Worm (Caenorhabditis elegans) whole organism, L4/young adult: ENCODE data around the gene K03A11.1.

Experiments
- W03F9.2 ChIP-seq: fragments of 150-350 bp; optimal IDR thresholded peaks from 2 replicates; lab custom pipeline; 2014; ENCODE audit warnings: missing biosample characterization, missing genetic modification characterization
- him-1 ChIP-seq: sonication (generic microtip); optimal IDR thresholded peaks from 2 replicates; lab custom pipeline; 2016; ENCODE audit warnings: missing genotype, missing genetic modification reagents, missing genetic modification characterization, missing compliant biosample characterization

DNA sequence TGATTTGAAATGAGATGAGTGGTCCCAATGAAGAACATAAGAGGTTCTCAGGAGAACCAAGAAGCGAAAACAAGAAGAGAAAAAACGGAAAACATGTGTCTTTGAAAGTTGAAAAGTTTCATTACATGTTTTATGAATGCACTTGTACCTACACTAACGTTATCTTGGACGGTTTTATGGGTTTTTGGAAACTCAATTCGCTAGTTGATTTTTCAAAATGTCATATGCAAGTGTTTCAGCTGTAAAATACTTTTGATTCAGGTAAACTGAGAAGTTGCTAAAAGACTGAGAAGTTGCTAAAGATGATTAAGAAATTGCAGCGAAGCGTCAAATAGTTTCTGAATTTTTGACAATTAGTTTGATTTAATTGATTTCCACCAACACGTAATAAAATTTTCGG, 19.6 kb downstream of the K03A11.1 start, which contains the start of gene cpx-2:
- TF ChIP-seq him-1 (tag; lab: Kevin White, UChicago) (no peak), W03F9.2 (tag; lab: Kevin White, UChicago) (no peak)
